Fruit fly (Drosophila melanogaster): ENCODE measurements around the gene CG14137.
A peak's percentile ranks its signal among the peaks of the same experiment; 100 is the strongest.

Gene CG14137

dm6 chr3L:11627819-11628483 lies 28.1 kb upstream of the CG14137 start, which contains the start of gene Apt1:
Gene Apt1 (plus strand): TSS chr3L:11628037.
- TF ChIP-seq Crg-1 (GFP tag; optimal IDR thresholded peaks at IDR 0.05): no peak
- TF ChIP-seq CG5204 (GFP tag; optimal IDR thresholded peaks at IDR 0.05): no peak
- TF ChIP-seq CG7101 (tag; optimal IDR thresholded peaks at IDR 0.05): peak; percentile 24
- TF ChIP-seq Hr96 (GFP tag; optimal IDR thresholded peaks at IDR 0.05): no peak
- TF ChIP-seq toe (GFP tag; optimal IDR thresholded peaks at IDR 0.05): peak; percentile 58
- TF ChIP-seq Mnt (GFP tag; optimal IDR thresholded peaks at IDR 0.05): peak; percentile 26
- TF ChIP-seq bab1 (GFP tag; optimal IDR thresholded peaks at IDR 0.05): peak; percentile 48
- no peak for TF ChIP-seq cic (GFP tag; optimal IDR thresholded peaks at IDR 0.05)
- TF ChIP-seq tj (GFP tag; optimal IDR thresholded peaks at IDR 0.05): peak; percentile 83
- peak; percentile 0 for TF ChIP-seq CG33017 (tag; optimal IDR thresholded peaks at IDR 0.05)
- TF ChIP-seq CG7045 (GFP tag; optimal IDR thresholded peaks at IDR 0.05): no peak
- peak; percentile 24 for TF ChIP-seq CG11617 (GFP tag; optimal IDR thresholded peaks at IDR 0.05)
- TF ChIP-seq cnc (optimal IDR thresholded peaks at IDR 0.05): no peak
- peak; percentile 77 for TF ChIP-seq CG12768 (GFP tag; optimal IDR thresholded peaks at IDR 0.05)
- TF ChIP-seq kay (GFP tag; ENCODE audit: borderline replicate concordance): peak; percentile 29
- TF ChIP-seq CG14711 (tag; optimal IDR thresholded peaks at IDR 0.05): peak; percentile 14
- TF ChIP-seq Clk (GFP tag; optimal IDR thresholded peaks at IDR 0.05): no peak

- no peak for TF ChIP-seq cic (GFP tag; optimal IDR thresholded peaks at IDR 0.05)
- no peak for TF ChIP-seq CG7045 (GFP tag; optimal IDR thresholded peaks at IDR 0.05)
- no peak for TF ChIP-seq Hr96 (GFP tag; optimal IDR thresholded peaks at IDR 0.05)
- TF ChIP-seq Crg-1 (GFP tag; optimal IDR thresholded peaks at IDR 0.05): no peak
- TF ChIP-seq CG7101 (tag; optimal IDR thresholded peaks at IDR 0.05): no peak
- no peak for TF ChIP-seq toe (GFP tag; optimal IDR thresholded peaks at IDR 0.05)
Observed at dm6 chr3L:11626229-11626826, 26.5 kb upstream of the CG14137 start, which contains the start of gene PCID2. Gene PCID2 (plus strand): TSS chr3L:11626441.

- TF ChIP-seq kay (GFP tag; ENCODE audit: borderline replicate concordance) (peak; percentile 67), CG7101 (tag; optimal IDR thresholded peaks at IDR 0.05) (no peak)
Observed at dm6 chr3L:11625634-11626175, 25.8 kb upstream of the CG14137 start, which contains the start of gene CG6083. Gene CG6083 (minus strand): TSS chr3L:11626125.

- TF ChIP-seq CG12768 (GFP tag; optimal IDR thresholded peaks at IDR 0.05) (no peak), Mnt (GFP tag; optimal IDR thresholded peaks at IDR 0.05) (no peak), CG7101 (tag; optimal IDR thresholded peaks at IDR 0.05) (no peak), tj (GFP tag; optimal IDR thresholded peaks at IDR 0.05) (no peak), cic (GFP tag; optimal IDR thresholded peaks at IDR 0.05) (no peak), pad (GFP tag; optimal IDR thresholded peaks at IDR 0.05) (no peak), Crg-1 (GFP tag; optimal IDR thresholded peaks at IDR 0.05) (no peak), Clk (GFP tag; optimal IDR thresholded peaks at IDR 0.05) (no peak), bab1 (GFP tag; optimal IDR thresholded peaks at IDR 0.05) (no peak)
Observed at dm6 chr3L:11624281-11624680, 24.4 kb upstream of the CG14137 start, which contains the start of gene Akr1B. Gene Akr1B (minus strand): TSS chr3L:11624381.

dm6 chr3L:11623245-11623883 lies 23.5 kb upstream of the CG14137 start:
- TF ChIP-seq cic (GFP tag; optimal IDR thresholded peaks at IDR 0.05) (peak; percentile 73), CG12768 (GFP tag; optimal IDR thresholded peaks at IDR 0.05) (peak; percentile 30), Crg-1 (GFP tag; optimal IDR thresholded peaks at IDR 0.05) (no peak), toe (GFP tag; optimal IDR thresholded peaks at IDR 0.05) (peak; percentile 10), Mnt (GFP tag; optimal IDR thresholded peaks at IDR 0.05) (peak; percentile 47), CG11617 (GFP tag; optimal IDR thresholded peaks at IDR 0.05) (peak; percentile 64), tj (GFP tag; optimal IDR thresholded peaks at IDR 0.05) (peak; percentile 39), cnc (optimal IDR thresholded peaks at IDR 0.05) (no peak), ovo (GFP tag; optimal IDR thresholded peaks at IDR 0.05) (no peak), CG7101 (tag; optimal IDR thresholded peaks at IDR 0.05) (peak; percentile 57), CG7045 (GFP tag; optimal IDR thresholded peaks at IDR 0.05) (no peak), CG5204 (GFP tag; optimal IDR thresholded peaks at IDR 0.05) (no peak), bab1 (GFP tag; optimal IDR thresholded peaks at IDR 0.05) (peak; percentile 75), Hr96 (GFP tag; optimal IDR thresholded peaks at IDR 0.05) (no peak), pad (GFP tag; optimal IDR thresholded peaks at IDR 0.05) (peak; percentile 27), CG33017 (tag; optimal IDR thresholded peaks at IDR 0.05) (peak; percentile 59), CG1620 (GFP tag; optimal IDR thresholded peaks at IDR 0.05) (no peak), kay (GFP tag; ENCODE audit: borderline replicate concordance) (peak; percentile 96), Clk (GFP tag; optimal IDR thresholded peaks at IDR 0.05) (no peak), CG14711 (tag; optimal IDR thresholded peaks at IDR 0.05) (peak; percentile 26)

- TF ChIP-seq CG11617 (GFP tag; optimal IDR thresholded peaks at IDR 0.05): no peak
- TF ChIP-seq Hr96 (GFP tag; optimal IDR thresholded peaks at IDR 0.05): no peak
- no peak for TF ChIP-seq Mnt (GFP tag; optimal IDR thresholded peaks at IDR 0.05)
- TF ChIP-seq Crg-1 (GFP tag; optimal IDR thresholded peaks at IDR 0.05): no peak
- no peak for TF ChIP-seq CG1620 (GFP tag; optimal IDR thresholded peaks at IDR 0.05)
- peak; percentile 65 for TF ChIP-seq tj (GFP tag; optimal IDR thresholded peaks at IDR 0.05)
- TF ChIP-seq bab1 (GFP tag; optimal IDR thresholded peaks at IDR 0.05): no peak
- no peak for TF ChIP-seq Clk (GFP tag; optimal IDR thresholded peaks at IDR 0.05)
- TF ChIP-seq kay (GFP tag; ENCODE audit: borderline replicate concordance): peak; percentile 84
- TF ChIP-seq ovo (GFP tag; optimal IDR thresholded peaks at IDR 0.05): no peak
- TF ChIP-seq cnc (optimal IDR thresholded peaks at IDR 0.05): no peak
Observed at dm6 chr3L:11622750-11623149, 22.9 kb upstream of the CG14137 start.
